Worm (Caenorhabditis elegans) whole organism, young adult: ENCODE measurements around the gene B0336.12.

Source experiments
- B0035.1 ChIP-seq: sonication (generic microtip); optimal IDR thresholded peaks from 2 replicates; lab custom pipeline; 2016; ENCODE audit warnings: missing genetic modification characterization, mild to moderate bottlenecking, missing compliant biosample characterization, missing genotype, missing genetic modification reagents
- B0336.3 ChIP-seq: fragments of 200-800 bp; sonication (Bioruptor generic); IDR thresholded peaks from 2 replicates; pipeline ENCODE4 v1.3.6; 2022; ENCODE audit warnings: missing genetic modification characterization, missing compliant biosample characterization
- F49E8.2 ChIP-seq: sonication (generic microtip); optimal IDR thresholded peaks from 3 replicates; lab custom pipeline; 2017; ENCODE audit warnings: missing genetic modification characterization, mild to moderate bottlenecking, missing compliant biosample characterization, antibody characterized with exemption, moderate library complexity; ENCODE audit not compliant: insufficient read depth
- F57A8.1 ChIP-seq: fragments of 200-800 bp; sonication (Bioruptor generic); optimal IDR thresholded peaks from 2 replicates; lab custom pipeline; 2018; ENCODE audit warnings: mild to moderate bottlenecking, missing genetic modification characterization, moderate library complexity, missing compliant biosample characterization
- K11D2.4 ChIP-seq: fragments of 200-800 bp; sonication (Bioruptor generic); IDR thresholded peaks from 2 replicates; pipeline ENCODE4 v1.3.6; 2022; ENCODE audit warnings: missing genetic modification reagents, missing genetic modification characterization, missing compliant biosample characterization
- T07F8.4 ChIP-seq: sonication (generic microtip); optimal IDR thresholded peaks from 2 replicates; lab custom pipeline; 2016; ENCODE audit warnings: mild to moderate bottlenecking, missing genetic modification characterization, moderate library complexity, missing compliant biosample characterization
- T26A5.8 ChIP-seq: sonication (generic microtip); optimal IDR thresholded peaks from 2 replicates; lab custom pipeline; 2016; ENCODE audit warnings: missing genetic modification characterization, missing compliant biosample characterization
- Y56A3A.18 ChIP-seq: fragments of 200-800 bp; sonication (Bioruptor generic); IDR thresholded peaks from 2 replicates; pipeline ENCODE4 v1.3.6; 2022; ENCODE audit warnings: missing genetic modification reagents, missing genetic modification characterization, missing compliant biosample characterization
- Y79H2A.3 ChIP-seq: fragments of 200-800 bp; sonication (Bioruptor generic); conservative IDR thresholded peaks from 2 replicates; pipeline ENCODE4 v1.3.6; 2022; ENCODE audit warnings: missing genetic modification reagents, missing genetic modification characterization, missing compliant biosample characterization
- Y95B8A.8 ChIP-seq: fragments of 200-800 bp; sonication (Bioruptor generic); IDR thresholded peaks from 2 replicates; pipeline ENCODE4 v1.3.6; 2022; ENCODE audit warnings: missing genetic modification reagents, missing genetic modification characterization, missing compliant biosample characterization
- ZK185.1 ChIP-seq: sonication (generic microtip); optimal IDR thresholded peaks from 2 replicates; lab custom pipeline; 2016; ENCODE audit warnings: mild to moderate bottlenecking, missing genetic modification characterization, missing compliant biosample characterization; ENCODE audit not compliant: poor library complexity, severe bottlenecking
- aptf-2 ChIP-seq: fragments of 200-800 bp; sonication (Bioruptor generic); conservative IDR thresholded peaks from 2 replicates; pipeline ENCODE4 v1.3.6; 2022; ENCODE audit warnings: missing genetic modification reagents, missing genetic modification characterization, missing compliant biosample characterization
- athp-1 ChIP-seq: sonication (generic microtip); optimal IDR thresholded peaks from 2 replicates; lab custom pipeline; 2017; ENCODE audit warnings: mild to moderate bottlenecking, missing genetic modification characterization, missing compliant biosample characterization
- attf-3 ChIP-seq: fragments of 200-800 bp; sonication (Bioruptor generic); conservative IDR thresholded peaks from 2 replicates; pipeline ENCODE4 v1.3.6; 2022; ENCODE audit warnings: missing genetic modification reagents, missing genetic modification characterization, missing compliant biosample characterization
- cebp-1 ChIP-seq, 2 experiments: fragments of 200-800 bp in 1 of 2; sonication (Bioruptor generic) in 1 of 2; sonication (generic microtip) in 1 of 2; IDR thresholded peaks in 1 of 2; optimal IDR thresholded peaks in 1 of 2; 2 replicates each; pipeline versions ENCODE4 v1.3.6 to Lab custom; 2017 to 2022; ENCODE audit warnings: missing compliant biosample characterization in 2 of 2, missing genetic modification characterization in 2 of 2, mild to moderate bottlenecking in 1 of 2, missing genetic modification reagents in 1 of 2, moderate library complexity in 1 of 2
- ceh-27 ChIP-seq: fragments of 200-800 bp; sonication (Bioruptor generic); optimal IDR thresholded peaks from 2 replicates; lab custom pipeline; 2018; ENCODE audit warnings: mild to moderate bottlenecking, missing genetic modification characterization, moderate library complexity, missing compliant biosample characterization
- ceh-58 ChIP-seq: fragments of 200-800 bp; sonication (Bioruptor generic); IDR thresholded peaks from 2 replicates; pipeline ENCODE4 v1.3.6; 2022; ENCODE audit warnings: missing genetic modification characterization, missing compliant biosample characterization
- dox-1 ChIP-seq: fragments of 200-800 bp; sonication (Bioruptor generic); IDR thresholded peaks from 2 replicates; pipeline ENCODE4 v1.3.6; 2022; ENCODE audit warnings: missing genetic modification reagents, missing genetic modification characterization, missing compliant biosample characterization
- dpff-1 ChIP-seq: sonication (generic microtip); optimal IDR thresholded peaks from 2 replicates; lab custom pipeline; 2017; ENCODE audit warnings: mild to moderate bottlenecking, missing genetic modification characterization, missing compliant biosample characterization
- egl-18 ChIP-seq: fragments of 200-800 bp; sonication (Bioruptor generic); IDR thresholded peaks from 2 replicates; pipeline ENCODE4 v1.3.6; 2022; ENCODE audit warnings: missing genetic modification reagents, missing genetic modification characterization, missing compliant biosample characterization
- egl-44 ChIP-seq: fragments of 200-800 bp; sonication (Bioruptor generic); IDR thresholded peaks from 2 replicates; pipeline ENCODE4 v1.3.6; 2022; ENCODE audit warnings: missing genetic modification reagents, missing genetic modification characterization, missing compliant biosample characterization
- egrh-3 ChIP-seq: fragments of 200-800 bp; sonication (Bioruptor generic); IDR thresholded peaks from 2 replicates; pipeline ENCODE4 v1.3.6; 2022; ENCODE audit warnings: missing genetic modification reagents, missing genetic modification characterization, missing compliant biosample characterization
- ekl-4 ChIP-seq: fragments of 200-800 bp; sonication (Bioruptor generic); IDR thresholded peaks from 2 replicates; pipeline ENCODE4 v1.3.6; 2022; ENCODE audit warnings: missing genetic modification reagents, missing genetic modification characterization, missing compliant biosample characterization
- ets-4 ChIP-seq: fragments of 200-800 bp; sonication (Bioruptor generic); optimal IDR thresholded peaks from 2 replicates; lab custom pipeline; 2018; ENCODE audit warnings: mild to moderate bottlenecking, missing genetic modification characterization, missing compliant biosample characterization
- gei-17 ChIP-seq: fragments of 200-800 bp; sonication (Bioruptor generic); optimal IDR thresholded peaks from 2 replicates; lab custom pipeline; 2018; ENCODE audit warnings: mild to moderate bottlenecking, missing genetic modification characterization, missing compliant biosample characterization
- hlh-12 ChIP-seq: sonication (generic microtip); optimal IDR thresholded peaks from 2 replicates; lab custom pipeline; 2016; ENCODE audit warnings: missing genetic modification characterization, missing compliant biosample characterization
- hlh-26 ChIP-seq: fragments of 200-800 bp; sonication (Bioruptor generic); conservative IDR thresholded peaks from 2 replicates; pipeline ENCODE4 v1.3.6; 2022; ENCODE audit warnings: missing genetic modification reagents, missing genetic modification characterization, missing compliant biosample characterization
- hrde-1 ChIP-seq: sonication (generic microtip); optimal IDR thresholded peaks from 2 replicates; lab custom pipeline; 2016; ENCODE audit warnings: missing genetic modification characterization, mild to moderate bottlenecking, missing compliant biosample characterization, moderate library complexity, missing genotype, missing genetic modification reagents, borderline replicate concordance
- lin-40 ChIP-seq: sonication (generic microtip); optimal IDR thresholded peaks from 2 replicates; lab custom pipeline; 2016; ENCODE audit warnings: missing genetic modification characterization, mild to moderate bottlenecking, missing compliant biosample characterization, missing genotype, missing genetic modification reagents
- lin-54 ChIP-seq: fragments of 200-800 bp; sonication (Bioruptor generic); optimal IDR thresholded peaks from 2 replicates; lab custom pipeline; 2018; ENCODE audit warnings: mild to moderate bottlenecking, missing genetic modification characterization, missing compliant biosample characterization
- lir-1 ChIP-seq: fragments of 200-800 bp; sonication (Bioruptor generic); conservative IDR thresholded peaks from 2 replicates; pipeline ENCODE4 v1.3.6; 2022; ENCODE audit warnings: missing genetic modification reagents, missing genetic modification characterization, missing compliant biosample characterization
- lsl-1 ChIP-seq: fragments of 200-800 bp; sonication (Bioruptor generic); optimal IDR thresholded peaks from 2 replicates; lab custom pipeline; 2018; ENCODE audit warnings: mild to moderate bottlenecking, missing genetic modification characterization, moderate library complexity, missing compliant biosample characterization
- lsy-27 ChIP-seq: sonication (generic microtip); optimal IDR thresholded peaks from 2 replicates; lab custom pipeline; 2017; ENCODE audit warnings: missing genetic modification characterization, mild to moderate bottlenecking, missing compliant biosample characterization, antibody characterized with exemption, missing genotype, borderline replicate concordance; ENCODE audit not compliant: insufficient read depth
- madf-6 ChIP-seq: fragments of 200-800 bp; sonication (Bioruptor generic); IDR thresholded peaks from 2 replicates; pipeline ENCODE4 v1.3.6; 2022; ENCODE audit warnings: missing genetic modification reagents, missing genetic modification characterization, missing compliant biosample characterization
- mel-28 ChIP-seq: sonication (generic microtip); optimal IDR thresholded peaks from 2 replicates; lab custom pipeline; 2016; ENCODE audit warnings: borderline replicate concordance, mild to moderate bottlenecking, missing genetic modification characterization, missing compliant biosample characterization
- mxl-1 ChIP-seq: sonication (generic microtip); optimal IDR thresholded peaks from 2 replicates; lab custom pipeline; 2016; ENCODE audit warnings: missing genetic modification characterization, missing compliant biosample characterization
- nhr-179 ChIP-seq: sonication (generic microtip); optimal IDR thresholded peaks from 2 replicates; lab custom pipeline; 2016; ENCODE audit warnings: mild to moderate bottlenecking, missing genetic modification characterization, missing compliant biosample characterization
- nhr-90 ChIP-seq: sonication (generic microtip); optimal IDR thresholded peaks from 2 replicates; lab custom pipeline; 2016; ENCODE audit warnings: missing genotype, mild to moderate bottlenecking, missing genetic modification characterization, missing compliant biosample characterization
- pha-4 ChIP-seq: fragments of 150-350 bp; sonication (generic microtip); optimal IDR thresholded peaks from 2 replicates; lab custom pipeline; 2014; ENCODE audit warnings: missing biosample characterization, missing genetic modification reagents, missing genetic modification characterization
- rec-8 ChIP-seq, 2 experiments: sonication (generic microtip); optimal IDR thresholded peaks; 2 replicates each; lab custom pipeline; 2016; ENCODE audit warnings: mild to moderate bottlenecking in 2 of 2, missing genetic modification characterization in 2 of 2, missing genetic modification reagents in 2 of 2, missing genotype in 2 of 2, missing biosample characterization in 1 of 2, missing compliant biosample characterization in 1 of 2, moderate library complexity in 1 of 2
- rpc-1 ChIP-seq, 2 experiments: fragments of 150-350 bp in 1 of 2; sonication (generic microtip) in 1 of 2; optimal IDR thresholded peaks; 2 replicates each; lab custom pipeline; 2014 to 2018; ENCODE audit warnings: missing biosample characterization in 1 of 2, missing genetic modification characterization in 1 of 2, missing genetic modification reagents in 1 of 2, missing genotype in 1 of 2
- tbx-9 ChIP-seq: sonication (generic microtip); optimal IDR thresholded peaks from 2 replicates; lab custom pipeline; 2016; ENCODE audit warnings: borderline replicate concordance, missing genetic modification characterization, inconsistent platforms, missing compliant biosample characterization
- zim-3 ChIP-seq: sonication (generic microtip); optimal IDR thresholded peaks from 2 replicates; lab custom pipeline; 2017; ENCODE audit warnings: mild to moderate bottlenecking, missing genetic modification characterization, moderate library complexity, missing compliant biosample characterization
- ztf-18 ChIP-seq: sonication (generic microtip); optimal IDR thresholded peaks from 2 replicates; lab custom pipeline; 2016; ENCODE audit warnings: missing genotype, mild to moderate bottlenecking, missing genetic modification characterization, missing compliant biosample characterization
- ztf-25 ChIP-seq: fragments of 200-800 bp; sonication (Bioruptor generic); IDR thresholded peaks from 2 replicates; pipeline ENCODE4 v1.3.6; 2022; ENCODE audit warnings: missing genetic modification reagents, missing genetic modification characterization, missing compliant biosample characterization
- ztf-28 ChIP-seq: fragments of 200-800 bp; sonication (Bioruptor generic); IDR thresholded peaks from 2 replicates; pipeline ENCODE4 v1.3.6; 2022; ENCODE audit warnings: missing genetic modification reagents, missing genetic modification characterization, missing compliant biosample characterization

The B0336.12 gene

ce11 chrIII:5709224-5709623 lies 721 bp downstream of the B0336.12 start, which contains the start of gene hpo-28:
hpo-28 (minus strand) TSS chrIII:5709324.
- TF ChIP-seq mel-28 (tag; lab: Kevin White, UChicago) (no peak), pha-4 (tag; lab: Kevin White, UChicago) (no peak), Y79H2A.3 (GFP tag; lab: Robert Waterston, UW) (no peak), rpc-1 (optimal IDR thresholded peaks at IDR 0.05; lab: Kevin White, UChicago) (no peak), rpc-1 (tag; optimal IDR thresholded peaks at IDR 0.05; lab: Kevin White, UChicago) (no peak), rec-8 (tag; optimal IDR thresholded peaks at IDR 0.05; lab: Kevin White, UChicago) (no peak), ztf-25 (no peak), egl-44 (GFP tag; lab: Robert Waterston, UW) (no peak), athp-1 (tag; lab: Kevin White, UChicago) (no peak), lsy-27 (tag; lab: Kevin White, UChicago) (no peak), ztf-28 (no peak), hlh-12 (no peak), B0035.1 (tag; lab: Kevin White, UChicago) (no peak), ets-4 (no peak), nhr-179 (tag; lab: Kevin White, UChicago) (no peak), Y56A3A.18 (GFP tag; lab: Robert Waterston, UW) (no peak), B0336.3 (no peak), hrde-1 (no peak), lin-54 (GFP tag; lab: Kevin White, UChicago) (no peak), egrh-3 (no peak)

- TF ChIP-seq ceh-58 (GFP tag; lab: Robert Waterston, UW) (no peak), lsl-1 (no peak), hlh-26 (no peak), F57A8.1 (GFP tag; lab: Kevin White, UChicago) (no peak), ets-4 (no peak), lir-1 (GFP tag; lab: Robert Waterston, UW) (no peak), pha-4 (tag; lab: Kevin White, UChicago) (no peak), T07F8.4 (tag; lab: Kevin White, UChicago) (no peak), zim-3 (tag; lab: Kevin White, UChicago) (no peak), attf-3 (GFP tag; lab: Robert Waterston, UW) (no peak), Y95B8A.8 (GFP tag; lab: Robert Waterston, UW) (no peak), dox-1 (GFP tag; lab: Robert Waterston, UW) (no peak)
Measured at ce11 chrIII:5708024-5708423, 1.9 kb downstream of the B0336.12 start.

ce11 chrIII:5707546-5707945 lies 2.4 kb downstream of the B0336.12 start:
- no peak for TF ChIP-seq ekl-4 (GFP tag; lab: Robert Waterston, UW)
- no peak for TF ChIP-seq ceh-27 (GFP tag; lab: Kevin White, UChicago)
- no peak for TF ChIP-seq aptf-2 (GFP tag; lab: Robert Waterston, UW)
- TF ChIP-seq hlh-12, result no peak
- no peak for TF ChIP-seq gei-17 (GFP tag; lab: Kevin White, UChicago)
- no peak for TF ChIP-seq egl-18 (GFP tag; lab: Robert Waterston, UW)
- TF ChIP-seq nhr-90 (tag; lab: Kevin White, UChicago), result no peak
- TF ChIP-seq ztf-18 (tag; lab: Kevin White, UChicago), result no peak
- TF ChIP-seq cebp-1 (GFP tag; IDR thresholded peaks at IDR 0.05; lab: Robert Waterston, UW), result no peak
- no peak for TF ChIP-seq cebp-1 (tag; optimal IDR thresholded peaks at IDR 0.05; lab: Kevin White, UChicago)
- TF ChIP-seq K11D2.4 (GFP tag; lab: Robert Waterston, UW), result no peak
- no peak for TF ChIP-seq lin-40
- no peak for TF ChIP-seq dpff-1 (tag; lab: Kevin White, UChicago)
- no peak for TF ChIP-seq T26A5.8 (tag; lab: Kevin White, UChicago)
- no peak for TF ChIP-seq mxl-1 (tag; lab: Kevin White, UChicago)
- no peak for TF ChIP-seq madf-6
- TF ChIP-seq F49E8.2 (tag; lab: Kevin White, UChicago), result no peak
- no peak for TF ChIP-seq ZK185.1
- TF ChIP-seq B0035.1 (tag; lab: Kevin White, UChicago), result no peak
- no peak for TF ChIP-seq tbx-9 (tag; lab: Kevin White, UChicago)
